Worm (Caenorhabditis elegans): ENCODE results near the gene F21G4.1.

The F21G4.1 gene

DNA sequence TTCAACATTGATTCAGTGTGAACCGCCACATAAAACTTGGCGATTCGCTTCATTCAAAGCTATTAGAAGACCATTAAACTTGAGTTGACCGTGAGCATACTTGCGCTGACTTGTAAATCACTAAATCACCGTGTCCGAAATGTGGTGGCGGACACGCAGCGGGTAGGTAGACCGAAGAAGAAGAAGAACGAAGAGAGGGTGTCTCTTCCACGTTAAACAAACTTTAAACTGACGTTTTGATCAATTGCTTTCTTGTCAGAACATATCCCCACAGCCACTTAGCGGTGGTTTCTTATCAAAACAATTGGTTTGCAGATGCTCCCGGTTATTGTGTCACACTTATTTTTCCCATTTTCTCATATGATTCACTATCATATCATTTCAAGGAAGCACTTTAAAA, 48.6 kb downstream of the F21G4.1 start:
- TF ChIP-seq lsy-2 (tag; optimal IDR thresholded peaks at IDR 0.05) (no peak), nhr-237 (tag; optimal IDR thresholded peaks at IDR 0.05) (no peak), ztf-4 (tag; optimal IDR thresholded peaks at IDR 0.05) (no peak), nhr-6 (tag; optimal IDR thresholded peaks at IDR 0.05) (no peak), C34F6.9 (tag; optimal IDR thresholded peaks at IDR 0.05) (no peak), ztf-1 (GFP tag; conservative IDR thresholded peaks at IDR 0.05) (no peak), nhr-10 (tag; optimal IDR thresholded peaks at IDR 0.05) (no peak), lin-11 (tag; optimal IDR thresholded peaks at IDR 0.05) (no peak), lin-13 (GFP tag; optimal IDR thresholded peaks at IDR 0.05) (no peak), nhr-23 (tag; optimal IDR thresholded peaks at IDR 0.05) (no peak), ceh-82 (tag; optimal IDR thresholded peaks at IDR 0.05) (no peak), nhr-21 (tag; optimal IDR thresholded peaks at IDR 0.05) (no peak), peb-1 (tag; optimal IDR thresholded peaks at IDR 0.05) (no peak), nhr-11 (tag; optimal IDR thresholded peaks at IDR 0.05) (no peak), nhr-25 (tag; optimal IDR thresholded peaks at IDR 0.05) (no peak), lin-39 (tag; optimal IDR thresholded peaks at IDR 0.05) (no peak), crh-2 (tag; optimal IDR thresholded peaks at IDR 0.05) (no peak), mdl-1 (tag; optimal IDR thresholded peaks at IDR 0.05) (no peak), gmeb-1 (tag; optimal IDR thresholded peaks at IDR 0.05) (no peak)

DNA sequence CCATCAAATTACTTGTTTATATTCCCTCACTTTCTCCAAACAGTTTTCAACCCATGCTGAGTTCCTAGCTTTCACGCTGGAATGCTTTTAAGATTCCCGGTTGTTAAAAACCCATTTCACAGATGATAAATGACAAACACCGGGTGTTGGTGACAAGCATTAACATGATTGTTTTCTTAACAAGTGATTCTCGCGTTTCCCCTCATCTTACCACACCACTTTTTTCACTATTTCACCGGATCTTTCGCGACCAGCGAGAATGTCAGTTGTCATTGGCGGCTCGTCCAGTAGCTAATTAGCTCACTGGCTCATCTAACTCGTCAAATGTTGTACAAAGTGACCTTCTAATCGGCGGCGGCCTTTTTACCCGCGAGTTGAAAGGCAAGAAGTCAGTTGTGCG, 50.0 kb downstream of the F21G4.1 start:
- TF ChIP-seq mab-5 (tag; optimal IDR thresholded peaks at IDR 0.05) (peak; percentile 2), nhr-129 (tag; optimal IDR thresholded peaks at IDR 0.05) (peak; percentile 32), sem-4 (tag; optimal IDR thresholded peaks at IDR 0.05) (peak; percentile 24), lsy-2 (tag; optimal IDR thresholded peaks at IDR 0.05) (peak in 1 of 2 experiments; percentile 13), lin-11 (tag; optimal IDR thresholded peaks at IDR 0.05) (no peak)

DNA sequence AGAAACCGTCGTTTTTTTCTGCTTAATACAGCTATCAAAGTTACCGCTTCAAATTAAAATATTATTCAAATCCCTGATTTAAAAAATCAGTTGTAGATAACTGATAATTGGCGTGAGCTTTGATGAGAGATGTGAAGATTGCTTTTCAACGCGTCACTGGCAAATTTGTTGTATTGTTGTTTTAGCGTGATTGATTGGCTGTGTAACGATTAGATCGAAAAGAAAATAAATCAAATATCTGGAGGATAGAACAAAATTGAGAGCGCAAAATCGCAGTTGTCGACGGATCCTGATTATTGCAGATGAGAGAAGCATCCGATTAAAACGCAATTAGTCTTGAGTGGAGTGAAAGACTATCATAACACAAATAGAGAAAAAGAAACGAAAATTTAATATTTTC, 51.3 kb downstream of the F21G4.1 start:
- TF ChIP-seq mab-5 (tag; optimal IDR thresholded peaks at IDR 0.05) (peak; percentile 82), crh-2 (tag; optimal IDR thresholded peaks at IDR 0.05) (no peak)
